Fruit fly (Drosophila melanogaster) whole organism, embryonic: ENCODE results near the gene Mvl.

ENCODE experiments used
- Atf6 ChIP-seq: fragments of 200-800 bp; sonication (Bioruptor generic); IDR thresholded peaks from 2 replicates; pipeline ENCODE4 v1.3.6; 2022; ENCODE audit warnings: missing biosample characterization, missing genetic modification characterization
- Awh ChIP-seq: fragments of 200-800 bp; sonication (Bioruptor generic); IDR thresholded peaks from 2 replicates; pipeline ENCODE4, ENCODE4 v1.3.6; 2022; ENCODE audit warnings: missing biosample characterization, missing genetic modification characterization
- CG1024 ChIP-seq: fragments of 200-800 bp; sonication (Bioruptor generic); IDR thresholded peaks from 2 replicates; pipeline ENCODE4 v1.3.6; 2022; ENCODE audit warnings: missing biosample characterization, missing genetic modification characterization
- CG11504 ChIP-seq: fragments of 200-800 bp; sonication (Bioruptor generic); optimal IDR thresholded peaks from 3 replicates; lab custom pipeline; 2019; ENCODE audit warnings: missing biosample characterization, mild to moderate bottlenecking, missing genetic modification characterization, moderate library complexity
- CG12299 ChIP-seq: fragments of 200-800 bp; sonication (Bioruptor generic); optimal IDR thresholded peaks from 2 replicates; lab custom pipeline; 2018; ENCODE audit warnings: missing biosample characterization, mild to moderate bottlenecking, missing genetic modification characterization
- CG12659 ChIP-seq: fragments of 200-800 bp; sonication (Bioruptor generic); optimal IDR thresholded peaks from 3 replicates; lab custom pipeline; 2017; ENCODE audit warnings: mild to moderate bottlenecking, missing biosample characterization, missing genetic modification reagents, missing genetic modification characterization
- CG12942 ChIP-seq: fragments of 200-800 bp; sonication (Bioruptor generic); optimal IDR thresholded peaks from 3 replicates; lab custom pipeline; 2016; ENCODE audit warnings: missing biosample characterization, missing genetic modification characterization
- CG15601 ChIP-seq: fragments of 200-800 bp; sonication (Bioruptor generic); optimal IDR thresholded peaks from 3 replicates; lab custom pipeline; 2019; ENCODE audit warnings: missing biosample characterization, mild to moderate bottlenecking, missing genetic modification characterization, moderate library complexity
- CG17612 ChIP-seq: fragments of 200-800 bp; sonication (Bioruptor generic); IDR thresholded peaks from 2 replicates; pipeline ENCODE4 v1.3.6; 2022; ENCODE audit warnings: missing biosample characterization, missing genetic modification characterization
- CG18619 ChIP-seq: fragments of 200-800 bp; sonication (Bioruptor generic); optimal IDR thresholded peaks from 3 replicates; lab custom pipeline; 2017; ENCODE audit warnings: missing biosample characterization, mild to moderate bottlenecking, missing genetic modification characterization
- CG2199 ChIP-seq: fragments of 200-800 bp; sonication (Bioruptor generic); IDR thresholded peaks from 3 replicates; pipeline ENCODE4 v1.3.6; 2022; ENCODE audit warnings: missing biosample characterization, missing genetic modification characterization
- CG32772 ChIP-seq: fragments of 200-800 bp; sonication (Bioruptor generic); IDR thresholded peaks from 2 replicates; pipeline ENCODE4 v1.3.6; 2022; ENCODE audit warnings: missing biosample characterization, missing genetic modification characterization
- CG33213 ChIP-seq: fragments of 200-800 bp; sonication (Bioruptor generic); optimal IDR thresholded peaks from 3 replicates; lab custom pipeline; 2016; ENCODE audit warnings: missing biosample characterization, missing genetic modification characterization
- CG5180 ChIP-seq: fragments of 200-800 bp; sonication (Bioruptor generic); optimal IDR thresholded peaks from 3 replicates; lab custom pipeline; 2017; ENCODE audit warnings: missing biosample characterization, missing genetic modification characterization, mild to moderate bottlenecking, moderate library complexity, missing genetic modification reagents
- CG6175 ChIP-seq: fragments of 200-800 bp; sonication (Bioruptor generic); IDR thresholded peaks from 3 replicates; pipeline ENCODE4 v1.3.6; 2022; ENCODE audit warnings: missing biosample characterization, missing genetic modification characterization
- CG6854 ChIP-seq: fragments of 200-800 bp; sonication (Bioruptor generic); optimal IDR thresholded peaks from 3 replicates; lab custom pipeline; 2017; ENCODE audit warnings: missing biosample characterization, mild to moderate bottlenecking, missing genetic modification characterization
- CG8478 ChIP-seq: fragments of >200 bp; optimal IDR thresholded peaks from 2 replicates; lab custom pipeline; 2018
- CG9727 ChIP-seq: fragments of 200-800 bp; sonication (Bioruptor generic); optimal IDR thresholded peaks from 3 replicates; lab custom pipeline; 2017; ENCODE audit warnings: missing biosample characterization, mild to moderate bottlenecking, missing genetic modification characterization
- CG9876 ChIP-seq: fragments of 200-800 bp; sonication (Bioruptor generic); optimal IDR thresholded peaks from 2 replicates; lab custom pipeline; 2016; ENCODE audit warnings: missing biosample characterization, missing genetic modification characterization
- CG9932 ChIP-seq: fragments of 200-800 bp; sonication (Bioruptor generic); IDR thresholded peaks from 2 replicates; pipeline ENCODE4 v1.3.6; 2022; ENCODE audit warnings: missing biosample characterization, missing genetic modification characterization
- CTCF ChIP-seq: fragments of 200-800 bp; sonication (Bioruptor generic); optimal IDR thresholded peaks from 2 replicates; lab custom pipeline; 2017; ENCODE audit warnings: missing biosample characterization, mild to moderate bottlenecking, missing genetic modification characterization, moderate library complexity
- CkIIα-i1 ChIP-seq: fragments of 200-800 bp; sonication (Bioruptor generic); IDR thresholded peaks from 2 replicates; pipeline ENCODE4 v1.3.6; 2022; ENCODE audit warnings: missing biosample characterization, missing genetic modification characterization
- CrebB ChIP-seq: fragments of 200-800 bp; sonication (Bioruptor generic); optimal IDR thresholded peaks from 3 replicates; lab custom pipeline; 2018; ENCODE audit warnings: missing biosample characterization, mild to moderate bottlenecking, missing genetic modification characterization
- D19A ChIP-seq: fragments of 200-800 bp; optimal IDR thresholded peaks from 3 replicates; lab custom pipeline; 2019; ENCODE audit warnings: missing biosample characterization, mild to moderate bottlenecking, missing genetic modification characterization, moderate library complexity
- Deaf1 ChIP-seq: fragments of 200-800 bp; optimal IDR thresholded peaks from 3 replicates; lab custom pipeline; 2019; ENCODE audit warnings: missing biosample characterization, mild to moderate bottlenecking, missing genetic modification characterization, moderate library complexity
- Dll ChIP-seq: fragments of 200-800 bp; sonication (Bioruptor generic); IDR thresholded peaks from 4 replicates; pipeline ENCODE4 v1.3.6; 2022; ENCODE audit warnings: missing biosample characterization, missing genetic modification characterization; ENCODE audit not compliant: partially characterized antibody
- Fer1 ChIP-seq: fragments of 200-800 bp; sonication (Bioruptor generic); optimal IDR thresholded peaks from 2 replicates; lab custom pipeline; 2017; ENCODE audit warnings: missing biosample characterization, mild to moderate bottlenecking, missing genetic modification characterization
- Gug ChIP-seq: fragments of 200-800 bp; sonication (Bioruptor generic); IDR thresholded peaks from 4 replicates; pipeline ENCODE4 v1.3.6; 2022; ENCODE audit warnings: missing biosample characterization, missing genetic modification characterization
- HLH3B ChIP-seq: fragments of 200-800 bp; sonication (Bioruptor generic); IDR thresholded peaks from 2 replicates; pipeline ENCODE4 v1.3.6; 2022; ENCODE audit warnings: missing biosample characterization, missing genetic modification characterization
- Jarid2 ChIP-seq: fragments of 200-800 bp; sonication (Bioruptor generic); optimal IDR thresholded peaks from 3 replicates; lab custom pipeline; 2017; ENCODE audit warnings: mild to moderate bottlenecking, missing biosample characterization, missing genetic modification reagents, missing genetic modification characterization
- Med ChIP-seq: fragments of 200-800 bp; sonication (Bioruptor generic); peaks from one replicate; lab custom pipeline; 2016; ENCODE audit warnings: missing biosample characterization, missing genetic modification characterization, mild to moderate bottlenecking, inconsistent platforms, moderate library complexity
- Opbp ChIP-seq: fragments of 200-800 bp; sonication (Bioruptor generic); IDR thresholded peaks from 3 replicates; pipeline ENCODE4 v1.3.6; 2022; ENCODE audit warnings: missing biosample characterization, missing genetic modification characterization; ENCODE audit not compliant: partially characterized antibody
- Poxn ChIP-seq: fragments of 200-800 bp; sonication (Bioruptor generic); IDR thresholded peaks from 2 replicates; pipeline ENCODE4 v1.3.6; 2022; ENCODE audit warnings: missing biosample characterization, missing genetic modification characterization
- Sin3A ChIP-seq: fragments of >200 bp; optimal IDR thresholded peaks from 2 replicates; lab custom pipeline; 2018
- chn ChIP-seq: fragments of 200-800 bp; sonication (Bioruptor generic); optimal IDR thresholded peaks from 2 replicates; lab custom pipeline; 2016; ENCODE audit warnings: missing biosample characterization, missing genetic modification characterization
- dpn ChIP-seq, 2 experiments: fragments of 200-800 bp; sonication (Bioruptor generic); optimal IDR thresholded peaks; 3 replicates each; lab custom pipeline; 2016; ENCODE audit warnings: missing biosample characterization in 2 of 2, missing genetic modification characterization in 2 of 2
- exex ChIP-seq: fragments of 200-800 bp; sonication (Bioruptor generic); optimal IDR thresholded peaks from 4 replicates; lab custom pipeline; 2018; ENCODE audit warnings: missing biosample characterization, mild to moderate bottlenecking, missing genetic modification characterization, moderate library complexity
- gcm2 ChIP-seq: fragments of 200-800 bp; sonication (Bioruptor generic); optimal IDR thresholded peaks from 2 replicates; lab custom pipeline; 2016; ENCODE audit warnings: missing biosample characterization, missing genetic modification characterization
- gem ChIP-seq: fragments of 200-800 bp; sonication (Bioruptor generic); optimal IDR thresholded peaks from 2 replicates; lab custom pipeline; 2019; ENCODE audit warnings: missing biosample characterization, mild to moderate bottlenecking, missing genetic modification characterization, moderate library complexity
- ham ChIP-seq: fragments of 200-800 bp; sonication (Bioruptor generic); IDR thresholded peaks from 2 replicates; pipeline ENCODE4 v1.3.6; 2022; ENCODE audit warnings: missing biosample characterization, missing genetic modification characterization
- ind ChIP-seq: fragments of 200-800 bp; sonication (Bioruptor generic); optimal IDR thresholded peaks from 3 replicates; lab custom pipeline; 2016; ENCODE audit warnings: missing biosample characterization, missing genetic modification characterization
- inv ChIP-seq: fragments of 200-800 bp; sonication (Bioruptor generic); IDR thresholded peaks from 2 replicates; pipeline ENCODE4 v1.3.6; 2022; ENCODE audit warnings: missing biosample characterization, missing genetic modification characterization; ENCODE audit not compliant: partially characterized antibody
- kay ChIP-seq: fragments of 200-800 bp; sonication (Bioruptor generic); optimal IDR thresholded peaks from 2 replicates; lab custom pipeline; 2016; ENCODE audit warnings: missing biosample characterization, missing genetic modification characterization
- kni ChIP-seq: fragments of 200-800 bp; sonication (Bioruptor generic); optimal IDR thresholded peaks from 3 replicates; lab custom pipeline; 2017; ENCODE audit warnings: mild to moderate bottlenecking, missing biosample characterization, missing genetic modification reagents, missing genetic modification characterization
- lab ChIP-seq: fragments of 200-800 bp; sonication (Bioruptor generic); optimal IDR thresholded peaks from 3 replicates; lab custom pipeline; 2017; ENCODE audit warnings: missing biosample characterization, missing genetic modification characterization, mild to moderate bottlenecking, moderate library complexity, missing genetic modification reagents
- oc ChIP-seq: fragments of 200-800 bp; sonication (Bioruptor generic); optimal IDR thresholded peaks from 2 replicates; lab custom pipeline; 2018; ENCODE audit warnings: missing biosample characterization, mild to moderate bottlenecking, missing genetic modification characterization, moderate library complexity
- ranshi ChIP-seq: fragments of 200-800 bp; sonication (Bioruptor generic); IDR thresholded peaks from 2 replicates; pipeline ENCODE4 v1.3.6; 2022; ENCODE audit warnings: missing biosample characterization, missing genetic modification characterization
- schlank ChIP-seq: fragments of 200-800 bp; sonication (Bioruptor generic); optimal IDR thresholded peaks from 2 replicates; lab custom pipeline; 2018; ENCODE audit warnings: missing biosample characterization, mild to moderate bottlenecking, missing genetic modification characterization
- slbo ChIP-seq: fragments of 200-800 bp; sonication (Bioruptor generic); IDR thresholded peaks from 2 replicates; pipeline ENCODE4 v1.3.6; 2022; ENCODE audit warnings: missing biosample characterization, missing genetic modification characterization
- so ChIP-seq: fragments of 200-800 bp; sonication (Bioruptor generic); IDR thresholded peaks from 3 replicates; pipeline ENCODE4 v1.3.6; 2022; ENCODE audit warnings: missing biosample characterization, missing genetic modification characterization
- tgo ChIP-seq: fragments of 200-800 bp; sonication (Bioruptor generic); IDR thresholded peaks from 3 replicates; pipeline ENCODE4 v1.3.6; 2022; ENCODE audit warnings: missing biosample characterization, missing genetic modification characterization
- usp ChIP-seq: fragments of >200 bp; optimal IDR thresholded peaks from 2 replicates; lab custom pipeline; 2017; ENCODE audit warnings: missing biosample characterization, missing genetic modification characterization
- yki ChIP-seq: fragments of >200 bp; optimal IDR thresholded peaks from 3 replicates; lab custom pipeline; 2018

The Mvl gene

dm6 chr3R:21097631-21098117 is 37.1 kb upstream of the Mvl start, which contains the start of gene RhoGAP93B (continued):
- peak; percentile 89 for TF ChIP-seq Awh (GFP tag; lab: Robert Waterston, UW)
- TF ChIP-seq Gug (GFP tag; lab: Robert Waterston, UW), result peak; percentile 96
- peak; percentile 53 for TF ChIP-seq exex (tag; lab: Kevin White, UChicago)
- TF ChIP-seq Atf6, result peak; percentile 92
- TF ChIP-seq Deaf1 (tag; lab: Kevin White, UChicago), result no peak
- TF ChIP-seq CG11504 (tag; lab: Kevin White, UChicago), result peak; percentile 81
- TF ChIP-seq kay, result peak; percentile 64
- TF ChIP-seq Jarid2 (GFP tag; lab: Kevin White, UChicago), result peak; percentile 78
- peak; percentile 58 for TF ChIP-seq CG18619
- TF ChIP-seq CG6854, result peak; percentile 46
- TF ChIP-seq schlank (tag; lab: Kevin White, UChicago), result no peak
- TF ChIP-seq inv, result peak; percentile 100
- TF ChIP-seq CG1024 (GFP tag; lab: Robert Waterston, UW), result peak; percentile 84
- peak; percentile 90 for TF ChIP-seq CG9727 (GFP tag; lab: Kevin White, UChicago)
- TF ChIP-seq slbo (GFP tag; lab: Robert Waterston, UW), result peak; percentile 93
- TF ChIP-seq CG17612, result peak; percentile 78
- TF ChIP-seq CTCF (GFP tag; lab: Kevin White, UChicago), result peak; percentile 44
- no peak for TF ChIP-seq CG8478 (lab: Kevin White, UChicago)
- peak; percentile 88 for TF ChIP-seq Fer1 (GFP tag; lab: Kevin White, UChicago)
- peak; percentile 85 for TF ChIP-seq CG9876
- TF ChIP-seq ham (GFP tag; lab: Robert Waterston, UW), result no peak
- peak; percentile 91 for TF ChIP-seq lab (GFP tag; lab: Kevin White, UChicago)
- peak; percentile 86 for TF ChIP-seq chn (GFP tag; lab: Kevin White, UChicago)
- TF ChIP-seq Med (GFP tag; lab: Kevin White, UChicago), result peak; percentile 99
- peak; percentile 94 for TF ChIP-seq so (GFP tag; lab: Robert Waterston, UW)
- TF ChIP-seq yki (lab: Kevin White, UChicago), result no peak
- peak; percentile 70 for TF ChIP-seq D19A (tag; lab: Kevin White, UChicago)
- TF ChIP-seq CG12942 (GFP tag; lab: Kevin White, UChicago), result peak; percentile 77
- peak; percentile 83 for TF ChIP-seq CG12299 (tag; lab: Kevin White, UChicago)
- TF ChIP-seq CG15601 (tag; lab: Kevin White, UChicago), result peak; percentile 78
- peak; percentile 99 for TF ChIP-seq Sin3A (lab: Kevin White, UChicago)
- peak; percentile 72 for TF ChIP-seq kni (GFP tag; lab: Kevin White, UChicago)
- peak; percentile 85 for TF ChIP-seq CG6175
- no peak for TF ChIP-seq CG5180 (GFP tag; lab: Kevin White, UChicago)
- TF ChIP-seq CkIIα-i1 (GFP tag; lab: Robert Waterston, UW), result peak; percentile 55; the same call in 1 of the 2 replicates
- no peak for TF ChIP-seq oc (tag; lab: Kevin White, UChicago)
- peak; percentile 80 for TF ChIP-seq gem (tag; lab: Kevin White, UChicago)
- peak; percentile 100 for TF ChIP-seq Dll (GFP tag; lab: Robert Waterston, UW)
- peak; percentile 99 for TF ChIP-seq CG9932 (GFP tag; lab: Robert Waterston, UW)
- peak; percentile 86 for TF ChIP-seq dpn (GFP tag; optimal IDR thresholded peaks at IDR 0.05; lab: Kevin White, UChicago)
- TF ChIP-seq gcm2, result no peak
- TF ChIP-seq CG2199 (GFP tag; lab: Robert Waterston, UW), result peak; percentile 88; the same call in 2 of the 3 replicates
- peak; percentile 92 for TF ChIP-seq CG12659 (GFP tag; lab: Kevin White, UChicago)
- TF ChIP-seq CG33213, result peak; percentile 81
- TF ChIP-seq Poxn (GFP tag; lab: Robert Waterston, UW), result no peak; the same call in 1 of the 2 replicates
- peak; percentile 83 for TF ChIP-seq ind (GFP tag; lab: Kevin White, UChicago)
- TF ChIP-seq Opbp (GFP tag; lab: Robert Waterston, UW), result peak; percentile 99
- no peak for TF ChIP-seq usp (GFP tag; lab: Kevin White, UChicago)
- TF ChIP-seq HLH3B (GFP tag; lab: Robert Waterston, UW), result peak; percentile 93
- peak; percentile 94 for TF ChIP-seq ranshi (GFP tag; lab: Robert Waterston, UW)
- TF ChIP-seq CrebB (tag; lab: Kevin White, UChicago), result peak; percentile 56
- TF ChIP-seq tgo, result peak; percentile 80
- peak; percentile 86 for TF ChIP-seq CG32772 (GFP tag; lab: Robert Waterston, UW)
